Worm (Caenorhabditis elegans) whole organism, mixed stage, embryonic: ENCODE results near the gene knl-1.

Experiments used
- ces-1 ChIP-seq: fragments of 150-350 bp; optimal IDR thresholded peaks from 2 replicates; lab custom pipeline; 2014; ENCODE audit warnings: missing biosample characterization, missing genetic modification reagents, missing genetic modification characterization
- elt-1 ChIP-seq: sonication (generic microtip); optimal IDR thresholded peaks from 2 replicates; lab custom pipeline; 2017; ENCODE audit warnings: missing genetic modification characterization, mild to moderate bottlenecking, missing compliant biosample characterization, antibody characterized with exemption, moderate library complexity, borderline replicate concordance; ENCODE audit not compliant: insufficient read depth
- flh-1 ChIP-seq: fragments of 200-800 bp; sonication (Bioruptor generic); optimal IDR thresholded peaks from 2 replicates; lab custom pipeline; 2018; ENCODE audit warnings: mild to moderate bottlenecking, missing genetic modification characterization, moderate library complexity, missing compliant biosample characterization
- hlh-1 ChIP-seq: fragments of 150-350 bp; optimal IDR thresholded peaks from 2 replicates; lab custom pipeline; 2014; ENCODE audit warnings: missing biosample characterization, missing genetic modification reagents, missing genetic modification characterization
- mep-1 ChIP-seq: fragments of 150-350 bp; optimal IDR thresholded peaks from 2 replicates; lab custom pipeline; 2017; ENCODE audit warnings: missing biosample characterization, missing genetic modification reagents, missing genetic modification characterization, inconsistent platforms
- pha-4 ChIP-seq: fragments of 150-350 bp; optimal IDR thresholded peaks from 2 replicates; lab custom pipeline; 2018; ENCODE audit warnings: missing biosample characterization, missing genetic modification reagents, missing genetic modification characterization
- sptf-1 ChIP-seq: sonication (generic microtip); optimal IDR thresholded peaks from 2 replicates; lab custom pipeline; 2017; ENCODE audit warnings: mild to moderate bottlenecking, missing genetic modification characterization, moderate library complexity, missing compliant biosample characterization
- unc-39 ChIP-seq: fragments of 150-350 bp; optimal IDR thresholded peaks from 2 replicates; lab custom pipeline; 2014; ENCODE audit warnings: missing biosample characterization, missing genetic modification characterization

DNA sequence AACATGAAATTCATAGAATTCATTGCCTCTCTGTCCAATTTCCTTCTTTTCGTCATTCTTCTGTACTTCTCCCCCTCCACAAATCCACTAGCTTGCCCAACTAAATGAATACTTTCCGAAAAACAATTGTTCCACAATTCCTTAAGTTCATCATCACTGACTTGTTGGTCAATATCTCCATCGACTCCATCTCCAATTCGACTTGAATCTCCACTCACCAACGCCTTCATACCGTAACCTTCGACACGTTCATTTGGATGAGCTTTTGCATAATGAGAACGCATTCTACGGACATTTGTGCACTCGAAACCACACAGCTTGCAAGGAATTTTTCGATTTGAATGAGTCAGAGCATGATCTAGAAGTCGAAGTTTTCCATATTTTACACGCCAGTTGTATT is 9.5 kb upstream of the knl-1 start:
- TF ChIP-seq mep-1 (no peak), unc-39 (tag; lab: Kevin White, UChicago) (no peak), sptf-1 (tag; lab: Kevin White, UChicago) (no peak), flh-1 (GFP tag; lab: Kevin White, UChicago) (no peak), ces-1 (GFP tag; lab: Kevin White, UChicago) (no peak), pha-4 (tag; lab: Kevin White, UChicago) (no peak), hlh-1 (tag; lab: Kevin White, UChicago) (no peak), elt-1 (tag; lab: Kevin White, UChicago) (no peak)
